Fruit fly (Drosophila melanogaster) Kc167 (cell line): ENCODE measurements around the gene Sfp65A.

Experiments
- h ChIP-seq: fragments of >200 bp; optimal IDR thresholded peaks from 3 replicates; lab custom pipeline; 2018; ENCODE audit warnings: missing external identifiers
- psq ChIP-seq: fragments of >200 bp; optimal IDR thresholded peaks from 2 replicates; lab custom pipeline; 2017; ENCODE audit warnings: missing external identifiers

- no peak for TF ChIP-seq psq (lab: Kevin White, UChicago)
- TF ChIP-seq h (lab: Kevin White, UChicago): no peak
Observed at dm6 chr3L:6322680-6323079, 27.4 kb upstream of the Sfp65A start.
